Fruit fly (Drosophila melanogaster) S2 (cell line): Measurements from ENCODE around the gene aub.

ENCODE experiments used
- CG8478 ChIP-seq: fragments of >200 bp; optimal IDR thresholded peaks from 2 replicates; lab custom pipeline; 2018
- CTCF ChIP-seq, 2 experiments: fragments of >200 bp; optimal IDR thresholded peaks; 2 replicates each; lab custom pipeline; 2018

dm6 chr2L:11021606-11022005, 20.3 kb upstream of the aub start:
- TF ChIP-seq CTCF (optimal IDR thresholded peaks at IDR 0.05; lab: Kevin White, UChicago), result no peak
- TF ChIP-seq CG8478 (lab: Kevin White, UChicago), result no peak
